Fruit fly (Drosophila melanogaster) whole organism, embryonic: ENCODE data around the gene Dpm2.

Source experiments
- Bgb ChIP-seq: fragments of 200-800 bp; sonication (Bioruptor generic); IDR thresholded peaks from 2 replicates; pipeline ENCODE4 v1.3.6; 2022; ENCODE audit warnings: missing biosample characterization, missing genetic modification characterization; ENCODE audit not compliant: partially characterized antibody
- CG1024 ChIP-seq: fragments of 200-800 bp; sonication (Bioruptor generic); IDR thresholded peaks from 2 replicates; pipeline ENCODE4 v1.3.6; 2022; ENCODE audit warnings: missing biosample characterization, missing genetic modification characterization
- CG11247 ChIP-seq: fragments of 200-800 bp; sonication (Bioruptor generic); IDR thresholded peaks from 2 replicates; pipeline ENCODE4 v1.3.6; 2022; ENCODE audit warnings: missing biosample characterization, missing genetic modification characterization
- CG13296 ChIP-seq: fragments of 200-800 bp; sonication (Bioruptor generic); optimal IDR thresholded peaks from 3 replicates; lab custom pipeline; 2018; ENCODE audit warnings: missing biosample characterization, mild to moderate bottlenecking, missing genetic modification characterization
- CG15601 ChIP-seq: fragments of 200-800 bp; sonication (Bioruptor generic); optimal IDR thresholded peaks from 3 replicates; lab custom pipeline; 2019; ENCODE audit warnings: missing biosample characterization, mild to moderate bottlenecking, missing genetic modification characterization, moderate library complexity
- CG17612 ChIP-seq: fragments of 200-800 bp; sonication (Bioruptor generic); IDR thresholded peaks from 2 replicates; pipeline ENCODE4 v1.3.6; 2022; ENCODE audit warnings: missing biosample characterization, missing genetic modification characterization
- CG17802 ChIP-seq: fragments of 200-800 bp; sonication (Bioruptor generic); optimal IDR thresholded peaks from 2 replicates; lab custom pipeline; 2018; ENCODE audit warnings: missing biosample characterization, mild to moderate bottlenecking, missing genetic modification characterization, moderate library complexity
- CG18599 ChIP-seq: fragments of 200-800 bp; sonication (Bioruptor generic); optimal IDR thresholded peaks from 3 replicates; lab custom pipeline; 2017; ENCODE audit warnings: missing biosample characterization, missing genetic modification characterization, mild to moderate bottlenecking, moderate library complexity, missing genetic modification reagents
- CG31365 ChIP-seq: fragments of 200-800 bp; sonication (Bioruptor generic); optimal IDR thresholded peaks from 2 replicates; lab custom pipeline; 2018; ENCODE audit warnings: missing biosample characterization, mild to moderate bottlenecking, missing genetic modification characterization
- CG3163 ChIP-seq: fragments of 200-800 bp; sonication (Bioruptor generic); optimal IDR thresholded peaks from 3 replicates; lab custom pipeline; 2016; ENCODE audit warnings: missing biosample characterization, missing genetic modification characterization
- CG32767 ChIP-seq: fragments of 200-800 bp; sonication (Bioruptor generic); IDR thresholded peaks from 2 replicates; pipeline ENCODE4 v1.3.6; 2022; ENCODE audit warnings: missing biosample characterization, missing genetic modification characterization
- CG4282 ChIP-seq: fragments of 200-800 bp; sonication (Bioruptor generic); optimal IDR thresholded peaks from 2 replicates; lab custom pipeline; 2016; ENCODE audit warnings: missing biosample characterization, missing genetic modification characterization
- CG4360 ChIP-seq: fragments of 200-800 bp; sonication (Bioruptor generic); IDR thresholded peaks from 2 replicates; pipeline ENCODE4 v1.3.6; 2022; ENCODE audit warnings: missing biosample characterization, missing genetic modification characterization
- CG4617 ChIP-seq: fragments of 200-800 bp; sonication (Bioruptor generic); optimal IDR thresholded peaks from 3 replicates; lab custom pipeline; 2016; ENCODE audit warnings: missing biosample characterization, missing genetic modification characterization, borderline replicate concordance
- CG4707 ChIP-seq: fragments of 200-800 bp; sonication (Bioruptor generic); optimal IDR thresholded peaks from 2 replicates; lab custom pipeline; 2018; ENCODE audit warnings: missing biosample characterization, mild to moderate bottlenecking, missing genetic modification characterization, moderate library complexity
- CG4820 ChIP-seq: fragments of 200-800 bp; sonication (Bioruptor generic); optimal IDR thresholded peaks from 3 replicates; lab custom pipeline; 2016; ENCODE audit warnings: missing biosample characterization, missing genetic modification characterization
- CG5953 ChIP-seq: fragments of 200-800 bp; sonication (Bioruptor generic); IDR thresholded peaks from 2 replicates; pipeline ENCODE4 v1.3.6; 2022; ENCODE audit warnings: missing biosample characterization, missing genetic modification characterization
- CG7556 ChIP-seq: fragments of 200-800 bp; sonication (Bioruptor generic); optimal IDR thresholded peaks from 2 replicates; lab custom pipeline; 2017; ENCODE audit warnings: missing biosample characterization, mild to moderate bottlenecking, missing genetic modification characterization
- CG8944 ChIP-seq: fragments of 200-800 bp; sonication (Bioruptor generic); optimal IDR thresholded peaks from 3 replicates; lab custom pipeline; 2016; ENCODE audit warnings: missing biosample characterization, missing genetic modification characterization
- CG9215 ChIP-seq: fragments of 200-800 bp; sonication (Bioruptor generic); IDR thresholded peaks from 2 replicates; pipeline ENCODE4 v1.3.6; 2022; ENCODE audit warnings: missing biosample characterization, missing genetic modification characterization
- Dip3 ChIP-seq: fragments of 200-800 bp; sonication (Bioruptor generic); optimal IDR thresholded peaks from 3 replicates; lab custom pipeline; 2016; ENCODE audit warnings: missing biosample characterization, missing genetic modification characterization
- Elba2 ChIP-seq: fragments of 200-800 bp; sonication (Bioruptor generic); optimal IDR thresholded peaks from 3 replicates; lab custom pipeline; 2016; ENCODE audit warnings: missing biosample characterization, missing genetic modification characterization
- Fer1 ChIP-seq: fragments of 200-800 bp; sonication (Bioruptor generic); optimal IDR thresholded peaks from 2 replicates; lab custom pipeline; 2017; ENCODE audit warnings: missing biosample characterization, mild to moderate bottlenecking, missing genetic modification characterization
- Hmx ChIP-seq: fragments of 200-800 bp; sonication (Bioruptor generic); optimal IDR thresholded peaks from 2 replicates; lab custom pipeline; 2016; ENCODE audit warnings: missing biosample characterization, missing genetic modification characterization
- Lim3 ChIP-seq: fragments of 200-800 bp; sonication (Bioruptor generic); IDR thresholded peaks from 2 replicates; pipeline ENCODE4 v1.3.6; 2022; ENCODE audit warnings: missing biosample characterization, missing genetic modification characterization
- NFAT ChIP-seq: fragments of 200-800 bp; sonication (Bioruptor generic); IDR thresholded peaks from 2 replicates; pipeline ENCODE4 v1.3.6; 2022; ENCODE audit warnings: missing biosample characterization, missing genetic modification characterization
- Oaz ChIP-seq: fragments of 200-800 bp; sonication (Bioruptor generic); IDR thresholded peaks from 2 replicates; pipeline ENCODE4 v1.3.6; 2022; ENCODE audit warnings: missing biosample characterization, missing genetic modification characterization
- Sin3A ChIP-seq: fragments of >200 bp; optimal IDR thresholded peaks from 2 replicates; lab custom pipeline; 2018
- Sox102F ChIP-seq: fragments of 200-800 bp; sonication (Bioruptor generic); optimal IDR thresholded peaks from 2 replicates; lab custom pipeline; 2018; ENCODE audit warnings: missing biosample characterization, mild to moderate bottlenecking, missing genetic modification characterization, moderate library complexity
- al ChIP-seq: fragments of 200-800 bp; sonication (Bioruptor generic); IDR thresholded peaks from 2 replicates; pipeline ENCODE4 v1.3.6; 2022; ENCODE audit warnings: missing biosample characterization, missing genetic modification characterization
- aop ChIP-seq: fragments of 200-800 bp; sonication (Bioruptor generic); IDR thresholded peaks from 2 replicates; pipeline ENCODE4 v1.3.6; 2022; ENCODE audit warnings: missing biosample characterization, missing genetic modification characterization
- bab2 ChIP-seq: fragments of 200-800 bp; sonication (Bioruptor generic); optimal IDR thresholded peaks from 2 replicates; lab custom pipeline; 2016; ENCODE audit warnings: missing biosample characterization, missing genetic modification characterization
- bcd ChIP-seq: fragments of 200-800 bp; sonication (Bioruptor generic); optimal IDR thresholded peaks from 2 replicates; lab custom pipeline; 2017; ENCODE audit warnings: missing biosample characterization, mild to moderate bottlenecking, missing genetic modification characterization
- ci ChIP-seq: fragments of 200-800 bp; sonication (Bioruptor generic); IDR thresholded peaks from 3 replicates; pipeline ENCODE4 v1.3.6; 2022; ENCODE audit warnings: missing biosample characterization, missing genetic modification characterization
- cwo ChIP-seq: fragments of 200-800 bp; sonication (Bioruptor generic); optimal IDR thresholded peaks from 3 replicates; lab custom pipeline; 2017; ENCODE audit warnings: missing biosample characterization, missing genetic modification characterization, mild to moderate bottlenecking, moderate library complexity, missing genetic modification reagents
- gfzf ChIP-seq: fragments of 200-800 bp; sonication (Bioruptor generic); optimal IDR thresholded peaks from 2 replicates; lab custom pipeline; 2016; ENCODE audit warnings: missing biosample characterization, mild to moderate bottlenecking, missing genetic modification characterization, moderate library complexity
- ken ChIP-seq: fragments of 200-800 bp; sonication (Bioruptor generic); IDR thresholded peaks from 3 replicates; pipeline ENCODE4 v1.3.6; 2022; ENCODE audit warnings: missing biosample characterization, missing genetic modification characterization
- lab ChIP-seq: fragments of 200-800 bp; sonication (Bioruptor generic); optimal IDR thresholded peaks from 3 replicates; lab custom pipeline; 2017; ENCODE audit warnings: missing biosample characterization, missing genetic modification characterization, mild to moderate bottlenecking, moderate library complexity, missing genetic modification reagents
- pfk ChIP-seq: fragments of 200-800 bp; sonication (Bioruptor generic); optimal IDR thresholded peaks from 2 replicates; lab custom pipeline; 2018; ENCODE audit warnings: missing biosample characterization, mild to moderate bottlenecking, missing genetic modification characterization, moderate library complexity
- pros ChIP-seq: fragments of 200-800 bp; sonication (Bioruptor generic); optimal IDR thresholded peaks from 3 replicates; lab custom pipeline; 2019; ENCODE audit warnings: missing biosample characterization, mild to moderate bottlenecking, missing genetic modification characterization, moderate library complexity
- ranshi ChIP-seq: fragments of 200-800 bp; sonication (Bioruptor generic); IDR thresholded peaks from 2 replicates; pipeline ENCODE4 v1.3.6; 2022; ENCODE audit warnings: missing biosample characterization, missing genetic modification characterization
- ro ChIP-seq: fragments of 200-800 bp; sonication (Bioruptor generic); IDR thresholded peaks from 2 replicates; pipeline ENCODE4 v1.3.6; 2022; ENCODE audit warnings: missing biosample characterization, missing genetic modification characterization
- sens-2 ChIP-seq: fragments of 200-800 bp; sonication (Bioruptor generic); IDR thresholded peaks from 2 replicates; pipeline ENCODE4 v1.3.6; 2022; ENCODE audit warnings: missing biosample characterization, missing genetic modification characterization
- slbo ChIP-seq: fragments of 200-800 bp; sonication (Bioruptor generic); IDR thresholded peaks from 2 replicates; pipeline ENCODE4 v1.3.6; 2022; ENCODE audit warnings: missing biosample characterization, missing genetic modification characterization
- sna ChIP-seq: fragments of 200-800 bp; sonication (Bioruptor generic); IDR thresholded peaks from 2 replicates; pipeline ENCODE4 v1.3.6; 2022; ENCODE audit warnings: missing biosample characterization, missing genetic modification characterization; ENCODE audit not compliant: partially characterized antibody
- sob ChIP-seq: fragments of 200-800 bp; sonication (Bioruptor generic); IDR thresholded peaks from 2 replicates; pipeline ENCODE4 v1.3.6; 2022; ENCODE audit warnings: missing biosample characterization, missing genetic modification characterization
- stwl ChIP-seq: fragments of 200-800 bp; sonication (Bioruptor generic); optimal IDR thresholded peaks from 3 replicates; lab custom pipeline; 2018; ENCODE audit warnings: missing biosample characterization, mild to moderate bottlenecking, missing genetic modification characterization, moderate library complexity
- tin ChIP-seq: fragments of 200-800 bp; sonication (Bioruptor generic); optimal IDR thresholded peaks from 3 replicates; lab custom pipeline; 2016; ENCODE audit warnings: missing biosample characterization, missing genetic modification characterization
- vfl ChIP-seq: fragments of 200-800 bp; sonication (Bioruptor generic); optimal IDR thresholded peaks from 2 replicates; lab custom pipeline; 2016; ENCODE audit warnings: missing biosample characterization, missing genetic modification characterization
- z ChIP-seq: fragments of 200-800 bp; sonication (Bioruptor generic); IDR thresholded peaks from 3 replicates; pipeline ENCODE4 v1.3.6; 2022; ENCODE audit warnings: missing biosample characterization, missing genetic modification characterization
- zen2 ChIP-seq: fragments of 200-800 bp; sonication (Bioruptor generic); IDR thresholded peaks from 3 replicates; pipeline ENCODE4 v1.3.6; 2022; ENCODE audit warnings: missing biosample characterization, missing genetic modification characterization; ENCODE audit not compliant: partially characterized antibody
- zfh2 ChIP-seq: fragments of 200-800 bp; sonication (Bioruptor generic); optimal IDR thresholded peaks from 2 replicates; lab custom pipeline; 2016; ENCODE audit warnings: missing biosample characterization, missing genetic modification characterization

Gene Dpm2

dm6 chr3L:3288414-3288813 is 30.9 kb upstream of the Dpm2 start (continued):
- TF ChIP-seq CG4360 (GFP tag; lab: Robert Waterston, UW): peak; percentile 24; the same call in 1 of the 2 replicates
- TF ChIP-seq Bgb: 0 out of 2 replicates have a peak, but pooled peaks have one; percentile 33
- TF ChIP-seq zfh2 (GFP tag; lab: Kevin White, UChicago): no peak
- TF ChIP-seq CG18599 (GFP tag; lab: Kevin White, UChicago): no peak
- TF ChIP-seq vfl (GFP tag; lab: Kevin White, UChicago): no peak
- TF ChIP-seq Sin3A (lab: Kevin White, UChicago): no peak
- TF ChIP-seq ken (GFP tag; lab: Robert Waterston, UW): no peak
- no peak for TF ChIP-seq CG9215 (GFP tag; lab: Robert Waterston, UW)
- no peak for TF ChIP-seq lab (GFP tag; lab: Kevin White, UChicago)
- no peak for TF ChIP-seq gfzf (GFP tag; lab: Kevin White, UChicago)
- TF ChIP-seq Sox102F: no peak
- TF ChIP-seq CG4820: peak; percentile 34
- TF ChIP-seq sob (GFP tag; lab: Robert Waterston, UW): peak; percentile 53; the same call in 1 of the 2 replicates
- no peak for TF ChIP-seq zen2 (GFP tag; lab: Robert Waterston, UW)
- no peak for TF ChIP-seq CG5953
- peak; percentile 68 for TF ChIP-seq CG11247 (GFP tag; lab: Robert Waterston, UW)
- no peak for TF ChIP-seq aop (GFP tag; lab: Robert Waterston, UW)
- TF ChIP-seq CG13296 (GFP tag; lab: Kevin White, UChicago): no peak
- TF ChIP-seq al (GFP tag; lab: Robert Waterston, UW): no peak
- TF ChIP-seq CG17802 (tag; lab: Kevin White, UChicago): peak; percentile 2
- TF ChIP-seq CG3163 (GFP tag; lab: Kevin White, UChicago): no peak
- peak; percentile 84 for TF ChIP-seq NFAT (GFP tag; lab: Robert Waterston, UW)
- TF ChIP-seq ranshi (GFP tag; lab: Robert Waterston, UW): no peak
- no peak for TF ChIP-seq Fer1 (GFP tag; lab: Kevin White, UChicago)
- no peak for TF ChIP-seq CG17612 (GFP tag; lab: Robert Waterston, UW)
- no peak; the same call in 2 of the 3 replicates for TF ChIP-seq ci (GFP tag; lab: Robert Waterston, UW)
- no peak for TF ChIP-seq z (GFP tag; lab: Robert Waterston, UW)
- no peak for TF ChIP-seq Dip3 (GFP tag; lab: Kevin White, UChicago)
- TF ChIP-seq Lim3 (GFP tag; lab: Robert Waterston, UW): no peak
- TF ChIP-seq CG32767 (GFP tag; lab: Robert Waterston, UW): no peak
- peak; percentile 2 for TF ChIP-seq bab2 (GFP tag; lab: Kevin White, UChicago)
- TF ChIP-seq CG1024 (GFP tag; lab: Robert Waterston, UW): peak; percentile 67
- TF ChIP-seq Oaz (GFP tag; lab: Robert Waterston, UW): peak; percentile 36; the same call in 1 of the 2 replicates
- TF ChIP-seq CG7556 (GFP tag; lab: Kevin White, UChicago): no peak
- no peak for TF ChIP-seq CG4617 (GFP tag; lab: Kevin White, UChicago)
- no peak for TF ChIP-seq CG15601 (tag; lab: Kevin White, UChicago)
- TF ChIP-seq tin (GFP tag; lab: Kevin White, UChicago): peak; percentile 60
- TF ChIP-seq CG31365 (tag; lab: Kevin White, UChicago): no peak
- 0 out of 2 replicates have a peak, but pooled peaks have one; percentile 7 for TF ChIP-seq sens-2 (GFP tag; lab: Robert Waterston, UW)
- TF ChIP-seq CG4282 (GFP tag; lab: Kevin White, UChicago): no peak
- TF ChIP-seq CG8944 (GFP tag; lab: Kevin White, UChicago): no peak
- no peak for TF ChIP-seq pros (GFP tag; lab: Kevin White, UChicago)
- TF ChIP-seq Hmx (GFP tag; lab: Kevin White, UChicago): no peak
- no peak for TF ChIP-seq ro (GFP tag; lab: Robert Waterston, UW)
- TF ChIP-seq cwo: no peak
- TF ChIP-seq Elba2 (GFP tag; lab: Kevin White, UChicago): no peak
- peak; percentile 79 for TF ChIP-seq slbo (GFP tag; lab: Robert Waterston, UW)
- TF ChIP-seq CG4707 (GFP tag; lab: Kevin White, UChicago): no peak
- TF ChIP-seq stwl (tag; lab: Kevin White, UChicago): peak; percentile 74
- no peak for TF ChIP-seq sna
- no peak for TF ChIP-seq pfk (GFP tag; lab: Kevin White, UChicago)
- no peak for TF ChIP-seq bcd (GFP tag; lab: Kevin White, UChicago)
